Fruit fly (Drosophila melanogaster): ENCODE measurements around the gene CG32473.

The CG32473 gene

dm6 chr3R:13356960-13357359 lies 54.5 kb downstream of the CG32473 start:
- TF ChIP-seq fd64A (GFP tag; optimal IDR thresholded peaks at IDR 0.05), result no peak
- no peak for TF ChIP-seq CG3726 (GFP tag; IDR thresholded peaks at IDR 0.05)
- peak; percentile 34 for TF ChIP-seq abd-A (tag; optimal IDR thresholded peaks at IDR 0.05)
- TF ChIP-seq Optix (GFP tag; IDR thresholded peaks at IDR 0.05), result no peak
- no peak for TF ChIP-seq CG9609 (GFP tag; optimal IDR thresholded peaks at IDR 0.05)
- TF ChIP-seq Ets65A (GFP tag), result peak; percentile 80
- peak; percentile 70 for TF ChIP-seq scrt (GFP tag; optimal IDR thresholded peaks at IDR 0.05)
- no peak for TF ChIP-seq CG10462 (GFP tag; optimal IDR thresholded peaks at IDR 0.05)
- TF ChIP-seq unpg (GFP tag; optimal IDR thresholded peaks at IDR 0.05), result no peak
- no peak for TF ChIP-seq CG4617 (GFP tag; optimal IDR thresholded peaks at IDR 0.05; ENCODE audit: borderline replicate concordance)
- TF ChIP-seq CG1024 (GFP tag; IDR thresholded peaks at IDR 0.05), result no peak
- TF ChIP-seq trh (GFP tag; optimal IDR thresholded peaks at IDR 0.05), result no peak
- no peak for TF ChIP-seq CG32767 (GFP tag; IDR thresholded peaks at IDR 0.05)

DNA sequence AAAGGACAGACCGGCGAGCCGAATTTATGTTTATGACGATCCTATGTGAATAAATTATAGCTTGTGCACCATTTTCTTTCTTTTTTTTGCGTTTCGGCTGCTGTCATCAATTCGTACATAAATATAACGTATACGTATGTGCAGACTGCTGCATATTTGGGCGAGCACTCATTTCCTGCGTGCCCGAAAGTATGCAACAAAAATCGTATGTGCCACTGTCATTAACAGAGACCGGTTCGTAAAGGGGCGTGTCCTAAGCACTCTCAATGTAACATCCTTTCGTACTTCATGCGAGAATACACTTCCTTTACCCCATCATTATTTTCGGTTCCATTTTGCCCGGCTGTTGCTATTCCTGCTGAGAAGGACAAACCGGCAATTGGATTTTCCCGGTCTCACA lies 57.7 kb downstream of the CG32473 start:
- TF ChIP-seq CG3065 (GFP tag; optimal IDR thresholded peaks at IDR 0.05) (peak; percentile 30), CG7372 (GFP tag; IDR thresholded peaks at IDR 0.05) (peak; percentile 60; the same call in 1 of the 2 replicates), sens (GFP tag) (peak; percentile 51), GATAe (GFP tag; conservative IDR thresholded peaks at IDR 0.05) (no peak), Med (GFP tag) (peak; percentile 61), pum (GFP tag; optimal IDR thresholded peaks at IDR 0.05) (no peak), CG9437 (GFP tag; optimal IDR thresholded peaks at IDR 0.05) (peak; percentile 20)
